Fruit fly (Drosophila melanogaster): ENCODE data around the gene CG31760.

dm6 chr2L:12172536-12173234, 30.1 kb downstream of the CG31760 start, which contains the start of the genes CG6583 and crok:
- TF ChIP-seq insv (optimal IDR thresholded peaks at IDR 0.05): no peak
- TF ChIP-seq Myc (optimal IDR thresholded peaks at IDR 0.05): no peak
- no peak for TF ChIP-seq psq (optimal IDR thresholded peaks at IDR 0.05)
- no peak for TF ChIP-seq Sin3A (optimal IDR thresholded peaks at IDR 0.05)
- TF ChIP-seq ttk (optimal IDR thresholded peaks at IDR 0.05): no peak

Measured in Kc167 (cell line).